Fruit fly (Drosophila melanogaster): ENCODE data around the gene wap.

DNA sequence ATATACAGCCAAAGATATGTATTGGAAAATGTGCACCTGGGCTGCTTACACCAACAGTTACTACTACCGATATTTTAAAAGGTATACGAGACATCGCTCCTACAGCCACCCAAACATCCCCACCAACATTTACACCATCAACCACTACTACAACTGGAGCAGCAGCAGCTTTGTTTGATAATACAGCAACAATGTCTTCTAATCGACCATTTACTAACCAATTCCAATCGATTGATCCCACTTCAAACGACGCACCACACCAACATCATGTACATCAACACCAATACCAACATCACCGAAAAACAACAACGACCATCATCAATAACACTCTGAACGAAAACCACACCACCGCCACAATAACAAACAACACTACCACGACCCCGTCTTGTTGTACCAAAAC, 47.0 kb upstream of the wap start:
- no peak for TF ChIP-seq Sox15 (GFP tag; optimal IDR thresholded peaks at IDR 0.05)
- no peak for TF ChIP-seq Smox (GFP tag; optimal IDR thresholded peaks at IDR 0.05)
- no peak for TF ChIP-seq CG15336 (GFP tag; IDR thresholded peaks at IDR 0.05)
- no peak for TF ChIP-seq eg (GFP tag; IDR thresholded peaks at IDR 0.05)
